Fruit fly (Drosophila melanogaster) whole organism, prepupa: Measurements from ENCODE around the gene CG31189.

ENCODE experiments used
- Blimp-1 ChIP-seq: fragments of 200-800 bp; sonication (Bioruptor generic); optimal IDR thresholded peaks from 3 replicates; lab custom pipeline; 2017; ENCODE audit warnings: missing biosample characterization, missing genetic modification characterization, mild to moderate bottlenecking, moderate library complexity, missing genetic modification reagents
- CG10631 ChIP-seq: fragments of 200-800 bp; sonication (Bioruptor generic); optimal IDR thresholded peaks from 2 replicates; lab custom pipeline; 2016; ENCODE audit warnings: missing biosample characterization, missing genetic modification characterization
- CG10669 ChIP-seq: fragments of 200-800 bp; sonication (Bioruptor generic); optimal IDR thresholded peaks from 3 replicates; lab custom pipeline; 2018; ENCODE audit warnings: missing biosample characterization, mild to moderate bottlenecking, missing genetic modification characterization, moderate library complexity
- CG11294 ChIP-seq: fragments of 200-800 bp; sonication (Bioruptor generic); IDR thresholded peaks from 2 replicates; pipeline ENCODE4 v1.3.6; 2022; ENCODE audit warnings: missing biosample characterization, missing genetic modification characterization
- CG11902 ChIP-seq: fragments of 200-800 bp; sonication (Bioruptor generic); optimal IDR thresholded peaks from 3 replicates; lab custom pipeline; 2016; ENCODE audit warnings: missing biosample characterization, missing genetic modification characterization
- CG15336 ChIP-seq: fragments of 200-800 bp; sonication (Bioruptor generic); IDR thresholded peaks from 2 replicates; pipeline ENCODE4 v1.3.6; 2022; ENCODE audit warnings: missing biosample characterization, missing genetic modification characterization
- CG1621 ChIP-seq: fragments of 200-800 bp; sonication (Bioruptor generic); optimal IDR thresholded peaks from 3 replicates; lab custom pipeline; 2018; ENCODE audit warnings: missing biosample characterization, mild to moderate bottlenecking, missing genetic modification characterization
- CG3032 ChIP-seq: fragments of 200-800 bp; optimal IDR thresholded peaks from 2 replicates; lab custom pipeline; 2019; ENCODE audit warnings: missing biosample characterization, mild to moderate bottlenecking, missing genetic modification characterization, moderate library complexity
- CG31627 ChIP-seq: fragments of 200-800 bp; sonication (Bioruptor generic); optimal IDR thresholded peaks from 3 replicates; lab custom pipeline; 2016; ENCODE audit warnings: missing biosample characterization, missing genetic modification characterization
- CG32006 ChIP-seq: fragments of 200-800 bp; sonication (Bioruptor generic); optimal IDR thresholded peaks from 3 replicates; lab custom pipeline; 2017; ENCODE audit warnings: missing biosample characterization, mild to moderate bottlenecking, missing genetic modification characterization
- CG34406 ChIP-seq: fragments of 200-800 bp; sonication (Bioruptor generic); optimal IDR thresholded peaks from 3 replicates; lab custom pipeline; 2016; ENCODE audit warnings: missing biosample characterization, missing genetic modification characterization
- CG3919 ChIP-seq: fragments of 200-800 bp; sonication (Bioruptor generic); optimal IDR thresholded peaks from 3 replicates; lab custom pipeline; 2016; ENCODE audit warnings: missing biosample characterization, missing genetic modification characterization
- CG4318 ChIP-seq: fragments of 200-800 bp; sonication (Bioruptor generic); optimal IDR thresholded peaks from 3 replicates; lab custom pipeline; 2017; ENCODE audit warnings: missing biosample characterization, mild to moderate bottlenecking, missing genetic modification characterization
- CG6163 ChIP-seq: fragments of 200-800 bp; sonication (Bioruptor generic); IDR thresholded peaks from 3 replicates; pipeline ENCODE4 v1.3.6; 2022; ENCODE audit warnings: missing biosample characterization, missing genetic modification characterization
- CG6276 ChIP-seq: fragments of 200-800 bp; sonication (Bioruptor generic); optimal IDR thresholded peaks from 2 replicates; lab custom pipeline; 2017; ENCODE audit warnings: missing biosample characterization, mild to moderate bottlenecking, missing genetic modification characterization
- CG6808 ChIP-seq: fragments of 200-800 bp; sonication (Bioruptor generic); optimal IDR thresholded peaks from 3 replicates; lab custom pipeline; 2017; ENCODE audit warnings: missing biosample characterization, missing genetic modification characterization, mild to moderate bottlenecking, moderate library complexity, missing genetic modification reagents
- CG6854 ChIP-seq: fragments of 200-800 bp; sonication (Bioruptor generic); optimal IDR thresholded peaks from 2 replicates; lab custom pipeline; 2017; ENCODE audit warnings: missing biosample characterization, mild to moderate bottlenecking, missing genetic modification characterization
- CG7368 ChIP-seq: fragments of 200-800 bp; sonication (Bioruptor generic); optimal IDR thresholded peaks from 3 replicates; lab custom pipeline; 2016; ENCODE audit warnings: missing biosample characterization, missing genetic modification characterization
- CG8119 ChIP-seq: fragments of 200-800 bp; sonication (Bioruptor generic); IDR thresholded peaks from 3 replicates; pipeline ENCODE4 v1.3.6; 2022; ENCODE audit warnings: missing biosample characterization, missing genetic modification characterization
- CG8319 ChIP-seq: fragments of 200-800 bp; sonication (Bioruptor generic); optimal IDR thresholded peaks from 3 replicates; lab custom pipeline; 2016; ENCODE audit warnings: missing biosample characterization, missing genetic modification characterization
- Eip75B ChIP-seq: fragments of 200-800 bp; sonication (Bioruptor generic); optimal IDR thresholded peaks from 3 replicates; lab custom pipeline; 2016; ENCODE audit warnings: missing biosample characterization, missing genetic modification characterization
- Eip78C ChIP-seq: fragments of 200-800 bp; sonication (Bioruptor generic); peaks from one replicate; lab custom pipeline; 2016; ENCODE audit warnings: missing biosample characterization, missing genetic modification characterization
- Ets21C ChIP-seq: fragments of 200-800 bp; sonication (Bioruptor generic); optimal IDR thresholded peaks from 3 replicates; lab custom pipeline; 2016; ENCODE audit warnings: missing biosample characterization, missing genetic modification characterization
- Ets96B ChIP-seq: fragments of 200-800 bp; optimal IDR thresholded peaks from 2 replicates; lab custom pipeline; 2019; ENCODE audit warnings: missing biosample characterization, mild to moderate bottlenecking, missing genetic modification characterization, moderate library complexity
- Gug ChIP-seq: fragments of 200-800 bp; sonication (Bioruptor generic); IDR thresholded peaks from 2 replicates; pipeline ENCODE4 v1.3.6; 2022; ENCODE audit warnings: missing biosample characterization, missing genetic modification characterization
- Hr38 ChIP-seq: sonication (Bioruptor generic); optimal IDR thresholded peaks from 2 replicates; lab custom pipeline; 2016; ENCODE audit warnings: missing biosample characterization, missing genetic modification characterization
- Hr39 ChIP-seq: fragments of 200-800 bp; sonication (Bioruptor generic); optimal IDR thresholded peaks from 2 replicates; lab custom pipeline; 2016; ENCODE audit warnings: missing biosample characterization, missing genetic modification characterization
- Hr4 ChIP-seq: fragments of 200-800 bp; sonication (Bioruptor generic); optimal IDR thresholded peaks from 3 replicates; lab custom pipeline; 2016; ENCODE audit warnings: missing biosample characterization, missing genetic modification characterization
- Met ChIP-seq: fragments of 200-800 bp; sonication (Bioruptor generic); optimal IDR thresholded peaks from 3 replicates; lab custom pipeline; 2016; ENCODE audit warnings: missing biosample characterization, missing genetic modification characterization
- OdsH ChIP-seq: fragments of 200-800 bp; sonication (Bioruptor generic); optimal IDR thresholded peaks from 3 replicates; lab custom pipeline; 2016; ENCODE audit warnings: missing biosample characterization, missing genetic modification characterization
- Sox102F ChIP-seq: fragments of 200-800 bp; sonication (Bioruptor generic); optimal IDR thresholded peaks from 2 replicates; lab custom pipeline; 2016; ENCODE audit warnings: missing biosample characterization, mild to moderate bottlenecking, missing genetic modification characterization
- Sox14 ChIP-seq: fragments of 200-800 bp; sonication (Bioruptor generic); optimal IDR thresholded peaks from 3 replicates; lab custom pipeline; 2016; ENCODE audit warnings: missing biosample characterization, missing genetic modification characterization
- acj6 ChIP-seq: fragments of 200-800 bp; sonication (Bioruptor generic); optimal IDR thresholded peaks from 3 replicates; lab custom pipeline; 2016; ENCODE audit warnings: missing biosample characterization, missing genetic modification characterization
- cyc ChIP-seq: fragments of 200-800 bp; sonication (Bioruptor generic); optimal IDR thresholded peaks from 3 replicates; lab custom pipeline; 2016; ENCODE audit warnings: missing biosample characterization, missing genetic modification characterization
- dac ChIP-seq: fragments of 200-800 bp; sonication (Bioruptor generic); optimal IDR thresholded peaks from 2 replicates; lab custom pipeline; 2017; ENCODE audit warnings: missing biosample characterization, mild to moderate bottlenecking, missing genetic modification characterization
- dsx ChIP-seq: fragments of 200-800 bp; optimal IDR thresholded peaks from 3 replicates; lab custom pipeline; 2019; ENCODE audit warnings: missing biosample characterization, mild to moderate bottlenecking, missing genetic modification characterization, moderate library complexity; ENCODE audit not compliant: poor library complexity, severe bottlenecking
- eg ChIP-seq: fragments of 200-800 bp; sonication (Bioruptor generic); IDR thresholded peaks from 3 replicates; pipeline ENCODE4 v1.3.6; 2022; ENCODE audit warnings: missing biosample characterization, missing genetic modification characterization
- esn ChIP-seq: fragments of 200-800 bp; sonication (Bioruptor generic); optimal IDR thresholded peaks from 2 replicates; lab custom pipeline; 2016; ENCODE audit warnings: missing biosample characterization, mild to moderate bottlenecking, missing genetic modification characterization, moderate library complexity
- fd59A ChIP-seq: fragments of 200-800 bp; sonication (Bioruptor generic); optimal IDR thresholded peaks from 2 replicates; lab custom pipeline; 2017; ENCODE audit warnings: missing biosample characterization, mild to moderate bottlenecking, missing genetic modification characterization, missing genetic modification reagents
- fd85E ChIP-seq: fragments of 200-800 bp; sonication (Bioruptor generic); optimal IDR thresholded peaks from 3 replicates; lab custom pipeline; 2016; ENCODE audit warnings: missing biosample characterization, missing genetic modification characterization
- fkh ChIP-seq: fragments of 200-800 bp; sonication (Bioruptor generic); optimal IDR thresholded peaks from 3 replicates; lab custom pipeline; 2017; ENCODE audit warnings: missing biosample characterization, mild to moderate bottlenecking, missing genetic modification characterization, moderate library complexity
- net ChIP-seq: fragments of 200-800 bp; sonication (Bioruptor generic); optimal IDR thresholded peaks from 3 replicates; lab custom pipeline; 2016; ENCODE audit warnings: missing biosample characterization, missing genetic modification characterization
- pdm3 ChIP-seq: fragments of 200-800 bp; sonication (Bioruptor generic); optimal IDR thresholded peaks from 3 replicates; lab custom pipeline; 2016; ENCODE audit warnings: missing biosample characterization, missing genetic modification characterization
- salr ChIP-seq, 2 experiments: fragments of 200-800 bp; sonication (Bioruptor generic); optimal IDR thresholded peaks; 3 replicates each; lab custom pipeline; 2016 to 2018; ENCODE audit warnings: missing biosample characterization in 2 of 2, missing genetic modification characterization in 2 of 2, mild to moderate bottlenecking in 1 of 2
- spab ChIP-seq: fragments of 200-800 bp; sonication (Bioruptor generic); optimal IDR thresholded peaks from 2 replicates; lab custom pipeline; 2017; ENCODE audit warnings: missing biosample characterization, mild to moderate bottlenecking, missing genetic modification characterization, missing genetic modification reagents
- ss ChIP-seq, 2 experiments: fragments of 200-800 bp; sonication (Bioruptor generic); optimal IDR thresholded peaks; 2 replicates in 1 of 2; 3 replicates in 1 of 2; lab custom pipeline; 2017 to 2018; ENCODE audit warnings: mild to moderate bottlenecking in 2 of 2, missing biosample characterization in 2 of 2, missing genetic modification characterization in 2 of 2, moderate library complexity in 1 of 2
- svp ChIP-seq: fragments of 200-800 bp; sonication (Bioruptor generic); peaks from one replicate; lab custom pipeline; 2016; ENCODE audit warnings: missing biosample characterization, missing genetic modification characterization
- topi ChIP-seq: fragments of 200-800 bp; sonication (Bioruptor generic); optimal IDR thresholded peaks from 3 replicates; lab custom pipeline; 2016; ENCODE audit warnings: missing biosample characterization, missing genetic modification characterization

CG31189 gene

dm6 chr3R:21090230-21091021 is 44.8 kb upstream of the CG31189 start:
- no peak for TF ChIP-seq net (GFP tag; lab: Kevin White, UChicago)
- TF ChIP-seq salr (GFP tag; optimal IDR thresholded peaks at IDR 0.05; lab: Kevin White, UChicago): no peak
- no peak for TF ChIP-seq CG6808 (GFP tag; lab: Kevin White, UChicago)
- TF ChIP-seq Eip78C (GFP tag; lab: Kevin White, UChicago): peak; percentile 23
- TF ChIP-seq topi (GFP tag; lab: Kevin White, UChicago): no peak
- TF ChIP-seq dsx: no peak
- no peak for TF ChIP-seq CG4318 (GFP tag; lab: Kevin White, UChicago)
- no peak for TF ChIP-seq CG10669 (GFP tag; lab: Kevin White, UChicago)
- no peak for TF ChIP-seq Sox14 (GFP tag; lab: Kevin White, UChicago)
- TF ChIP-seq Hr39: no peak
- no peak for TF ChIP-seq fd59A (GFP tag; lab: Kevin White, UChicago)
- no peak for TF ChIP-seq CG1621 (tag; lab: Kevin White, UChicago)
- peak; percentile 63 for TF ChIP-seq svp (GFP tag; lab: Kevin White, UChicago)
- no peak for TF ChIP-seq cyc (GFP tag; lab: Kevin White, UChicago)

- TF ChIP-seq CG11294 (GFP tag; lab: Robert Waterston, UW) (no peak), CG6276 (GFP tag; lab: Kevin White, UChicago) (no peak), svp (GFP tag; lab: Kevin White, UChicago) (peak; percentile 22), Met (GFP tag; lab: Kevin White, UChicago) (no peak), Blimp-1 (GFP tag; lab: Kevin White, UChicago) (peak; percentile 24), CG6163 (GFP tag; lab: Robert Waterston, UW) (peak; percentile 72), CG4318 (GFP tag; lab: Kevin White, UChicago) (no peak), Hr38 (GFP tag; lab: Kevin White, UChicago) (no peak), Eip75B (GFP tag; lab: Kevin White, UChicago) (peak; percentile 13), CG3032 (no peak), CG31627 (GFP tag; lab: Kevin White, UChicago) (no peak), Hr4 (no peak), spab (GFP tag; lab: Kevin White, UChicago) (peak; percentile 24), CG10631 (GFP tag; lab: Kevin White, UChicago) (no peak), dac (no peak), Ets96B (tag; lab: Kevin White, UChicago) (no peak), salr (GFP tag; optimal IDR thresholded peaks at IDR 0.05; lab: Kevin White, UChicago) (peak in 1 of 2 experiments; percentile 30), net (GFP tag; lab: Kevin White, UChicago) (no peak), CG6854 (GFP tag; lab: Kevin White, UChicago) (peak; percentile 56), CG8119 (GFP tag; lab: Robert Waterston, UW) (no peak), fd85E (GFP tag; lab: Kevin White, UChicago) (no peak), CG34406 (GFP tag; lab: Kevin White, UChicago) (peak; percentile 42), Sox14 (GFP tag; lab: Kevin White, UChicago) (peak; percentile 13), CG15336 (GFP tag; lab: Robert Waterston, UW) (no peak), CG8319 (GFP tag; lab: Kevin White, UChicago) (peak; percentile 3), dsx (no peak), pdm3 (GFP tag; lab: Kevin White, UChicago) (no peak), Sox102F (GFP tag; lab: Kevin White, UChicago) (no peak), CG7368 (GFP tag; lab: Kevin White, UChicago) (peak; percentile 58), Gug (GFP tag; lab: Robert Waterston, UW) (no peak), Ets21C (GFP tag; lab: Kevin White, UChicago) (no peak), CG32006 (GFP tag; lab: Kevin White, UChicago) (no peak), eg (peak; percentile 41; the same call in 2 of the 3 replicates), cyc (GFP tag; lab: Kevin White, UChicago) (no peak), esn (GFP tag; lab: Kevin White, UChicago) (peak; percentile 48), CG11902 (GFP tag; lab: Kevin White, UChicago) (no peak), fkh (GFP tag; lab: Kevin White, UChicago) (no peak), ss (GFP tag; optimal IDR thresholded peaks at IDR 0.05; lab: Kevin White, UChicago) (peak in 1 of 2 experiments; percentile 57), CG3919 (GFP tag; lab: Kevin White, UChicago) (no peak), CG1621 (tag; lab: Kevin White, UChicago) (no peak), acj6 (GFP tag; lab: Kevin White, UChicago) (no peak), OdsH (GFP tag; lab: Kevin White, UChicago) (no peak)
These were observed 43.8 kb upstream of the CG31189 start for dm6 chr3R:21089416-21089815.
